Worm (Caenorhabditis elegans) whole organism, L1 larva: Measurements from ENCODE around the gene F13D12.8.

ENCODE experiments used
- ama-1 ChIP-seq: fragments of 150-350 bp; optimal IDR thresholded peaks from 2 replicates; lab custom pipeline; 2014
- ces-1 ChIP-seq: fragments of 150-350 bp; optimal IDR thresholded peaks from 2 replicates; lab custom pipeline; 2014; ENCODE audit warnings: missing biosample characterization, missing genetic modification reagents, missing genetic modification characterization
- dsc-1 ChIP-seq: sonication (generic microtip); optimal IDR thresholded peaks from 2 replicates; lab custom pipeline; 2016; ENCODE audit warnings: mild to moderate bottlenecking, missing genetic modification characterization, missing compliant biosample characterization
- fkh-4 ChIP-seq: sonication (generic microtip); optimal IDR thresholded peaks from 2 replicates; lab custom pipeline; 2016; ENCODE audit warnings: missing compliant biosample characterization, missing genetic modification characterization, borderline replicate concordance
- hlh-4 ChIP-seq: sonication (generic microtip); optimal IDR thresholded peaks from 2 replicates; lab custom pipeline; 2016; ENCODE audit warnings: mild to moderate bottlenecking, missing genetic modification characterization, missing compliant biosample characterization
- mef-2 ChIP-seq: fragments of 150-350 bp; optimal IDR thresholded peaks from 2 replicates; lab custom pipeline; 2014; ENCODE audit warnings: missing biosample characterization, missing genetic modification characterization
- pqm-1 ChIP-seq: sonication (generic microtip); optimal IDR thresholded peaks from 3 replicates; lab custom pipeline; 2017; ENCODE audit warnings: missing biosample characterization, missing genetic modification characterization
- skn-1 ChIP-seq: fragments of 150-350 bp; optimal IDR thresholded peaks from 2 replicates; lab custom pipeline; 2014; ENCODE audit warnings: missing biosample characterization, missing genetic modification characterization

Gene F13D12.8

DNA sequence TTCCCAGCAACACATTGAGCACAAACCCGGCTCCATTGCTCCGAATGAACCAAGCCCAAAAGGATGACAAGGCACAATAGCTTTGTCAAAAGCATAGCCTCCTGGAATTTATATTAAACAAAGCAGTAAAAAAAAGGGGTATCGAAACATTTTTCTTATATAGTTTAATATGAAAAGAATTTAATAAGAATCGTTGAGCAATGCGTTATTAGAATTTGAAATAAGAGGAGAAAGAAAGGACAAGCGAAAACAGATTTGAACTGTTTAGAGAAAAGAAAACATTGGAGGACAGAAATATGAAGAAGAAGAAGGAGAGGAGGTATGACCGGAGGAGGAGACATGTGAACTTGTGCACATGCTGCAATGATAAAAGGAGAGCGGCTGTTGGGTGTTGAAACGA lies 47.2 kb downstream of the F13D12.8 start, which contains the start of gene C47D12.5:
Gene C47D12.5, minus strand, starts transcription at position 101 of the 400 bp plus-strand sequence.
- TF ChIP-seq mef-2 (tag; lab: Kevin White, UChicago) (no peak), ces-1 (GFP tag; lab: Kevin White, UChicago) (no peak), hlh-4 (tag; lab: Kevin White, UChicago) (no peak), pqm-1 (no peak), fkh-4 (tag; lab: Kevin White, UChicago) (no peak), skn-1 (no peak), dsc-1 (tag; lab: Kevin White, UChicago) (no peak), ama-1 (lab: Kevin White, UChicago) (no peak)
